Fruit fly (Drosophila melanogaster) S2 (cell line): ENCODE results near the gene CkIIalpha.

Experiments used
- CG8478 ChIP-seq: fragments of >200 bp; optimal IDR thresholded peaks from 2 replicates; lab custom pipeline; 2018
- CTCF ChIP-seq, 2 experiments: fragments of >200 bp; optimal IDR thresholded peaks; 2 replicates each; lab custom pipeline; 2018

The CkIIalpha gene

DNA sequence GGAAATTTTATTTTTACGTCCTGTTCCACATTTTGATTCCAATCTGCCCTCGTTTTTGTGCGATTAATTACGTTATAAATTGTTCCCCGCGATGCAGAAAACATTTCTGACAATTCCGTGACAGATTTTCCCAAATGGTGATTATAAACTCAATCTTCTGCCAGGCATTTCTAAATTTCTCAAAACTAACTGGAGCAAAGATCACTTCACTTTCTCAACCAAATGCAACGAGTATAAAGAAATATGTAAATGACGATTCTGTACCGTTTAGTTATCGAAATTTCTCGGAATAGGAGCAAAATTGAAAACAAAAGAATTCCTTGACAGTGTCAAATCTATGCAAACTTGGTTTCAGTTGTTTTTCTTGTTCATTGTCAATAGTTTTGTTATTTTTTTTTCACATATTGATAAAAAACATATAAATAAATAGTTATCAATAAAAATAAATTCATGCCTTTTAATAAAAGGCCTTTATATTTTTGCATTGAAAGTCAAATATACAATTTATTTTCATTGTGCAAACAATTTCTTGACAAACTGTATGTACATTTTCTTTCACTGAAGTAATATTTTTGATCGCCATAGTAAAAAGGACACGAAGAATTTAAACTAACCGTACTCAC, at the start of gene CkIIalpha:
Gene CkIIalpha, plus strand, starts transcription at position 270 of the 623 bp plus-strand sequence.
- TF ChIP-seq CG8478 (no peak), CTCF (optimal IDR thresholded peaks at IDR 0.05; lab: Kevin White, UChicago) (no peak)

DNA sequence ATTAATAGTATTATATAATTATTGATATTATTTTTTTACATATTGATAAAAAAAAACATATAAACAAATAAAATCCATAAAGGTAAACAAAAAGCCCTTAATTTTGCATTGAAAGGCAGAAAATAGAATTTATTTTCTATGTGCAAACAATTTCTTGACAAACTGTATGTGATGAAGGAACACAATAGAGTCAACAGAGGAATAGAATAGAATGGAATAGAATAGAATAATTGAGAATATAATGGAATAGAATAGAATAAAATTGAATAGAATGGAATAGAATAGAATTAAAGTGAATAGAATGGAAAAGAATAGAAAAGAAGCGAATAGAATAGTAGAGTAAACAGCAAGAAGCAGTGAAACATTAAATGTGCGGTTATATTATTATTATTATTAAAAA, 15.6 kb upstream of the CkIIalpha start:
- TF ChIP-seq CG8478 (no peak), CTCF (optimal IDR thresholded peaks at IDR 0.05; lab: Kevin White, UChicago) (no peak)

DNA sequence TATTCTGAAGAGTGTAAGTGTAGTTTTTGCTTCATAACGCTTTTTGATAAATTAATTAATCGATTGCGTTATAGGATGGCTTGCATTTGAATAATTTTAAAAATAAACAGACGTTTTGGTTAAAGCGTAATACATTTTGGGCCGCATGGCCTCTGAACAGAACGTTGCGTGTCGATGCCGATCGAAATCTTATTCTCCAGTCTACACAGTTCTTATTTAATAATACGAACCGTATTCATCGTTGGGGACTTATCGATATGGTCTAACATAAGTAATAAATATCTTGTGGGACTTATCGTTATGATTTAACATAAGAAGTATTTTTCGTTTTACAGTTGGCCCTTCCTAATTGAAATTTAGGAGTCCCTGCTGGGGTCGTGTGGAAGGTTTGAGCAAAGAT, 7.9 kb upstream of the CkIIalpha start:
- TF ChIP-seq CG8478 (no peak), CTCF (optimal IDR thresholded peaks at IDR 0.05; lab: Kevin White, UChicago) (no peak)

DNA sequence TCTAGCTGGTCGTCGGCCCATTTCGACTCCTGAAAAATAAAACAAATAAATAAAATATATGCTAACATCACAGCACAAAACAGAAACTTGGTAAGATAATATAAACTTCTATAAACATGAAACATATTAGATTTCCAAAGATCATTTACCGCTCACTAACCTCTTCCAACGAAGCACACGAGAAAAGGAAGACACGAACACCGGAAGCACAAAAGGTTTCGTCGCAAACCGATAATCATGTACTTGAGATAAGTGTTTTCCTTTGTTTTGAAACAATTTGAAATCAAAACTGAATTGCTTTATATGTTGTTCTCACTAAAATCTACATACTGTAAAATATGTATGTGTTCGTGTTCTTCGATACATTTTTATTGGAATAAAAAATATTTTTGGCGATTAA, 1.6 kb upstream of the CkIIalpha start, which contains the start of gene RpL10:
Gene RpL10, minus strand, starts transcription at position 195 of the 400 bp plus-strand sequence.
- TF ChIP-seq CTCF (optimal IDR thresholded peaks at IDR 0.05; lab: Kevin White, UChicago) (no peak), CG8478 (no peak)

DNA sequence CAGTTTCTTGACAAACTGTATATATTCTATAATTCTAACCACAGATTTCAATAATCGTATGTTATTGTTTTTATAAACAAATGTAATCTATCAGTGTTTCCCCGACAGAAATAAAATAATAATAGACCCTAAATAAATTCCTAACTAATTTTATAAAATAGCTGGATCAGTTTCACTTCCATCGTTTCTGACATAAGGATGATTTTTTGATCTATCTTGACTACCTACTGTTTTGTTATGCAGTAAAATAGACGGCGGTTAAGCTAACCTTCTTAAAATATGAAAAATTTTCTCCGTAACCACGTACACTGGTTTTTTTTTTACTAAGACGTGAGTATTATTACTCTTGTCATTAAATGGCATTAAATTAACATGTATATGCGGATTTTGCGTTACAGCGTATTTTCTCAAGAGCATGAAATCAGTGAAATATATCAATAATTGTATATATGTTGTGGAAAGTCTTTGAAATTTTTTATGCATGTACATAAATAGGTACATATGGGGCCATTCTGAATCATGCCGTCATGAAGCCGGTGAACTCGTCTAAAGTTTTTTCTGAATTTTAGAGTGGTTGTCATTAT, 2.6 kb downstream of the CkIIalpha start:
- TF ChIP-seq CG8478 = no peak

DNA sequence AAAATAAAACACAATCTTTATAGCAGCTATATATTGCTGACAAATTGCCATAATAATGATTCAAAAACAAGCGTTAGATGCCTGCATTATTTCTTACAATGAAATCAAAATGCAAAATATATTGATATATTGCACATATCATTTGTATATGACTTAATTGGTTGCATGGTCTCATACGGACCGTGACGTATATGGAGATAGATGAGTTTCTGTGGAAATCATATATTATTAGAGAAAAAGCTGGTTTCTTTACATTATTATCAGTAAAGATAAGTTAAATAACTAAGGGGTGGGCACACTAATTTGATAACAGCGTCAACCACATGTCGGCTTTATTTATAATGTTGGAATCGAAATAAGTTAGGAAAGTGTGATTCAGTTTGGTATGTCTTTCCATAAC, 28.9 kb downstream of the CkIIalpha start, which contains the start of gene CG33217:
Gene CG33217, plus strand, starts transcription at position 290 of the 400 bp plus-strand sequence.
- TF ChIP-seq CG8478 (no peak), CTCF (optimal IDR thresholded peaks at IDR 0.05; lab: Kevin White, UChicago) (no peak)

DNA sequence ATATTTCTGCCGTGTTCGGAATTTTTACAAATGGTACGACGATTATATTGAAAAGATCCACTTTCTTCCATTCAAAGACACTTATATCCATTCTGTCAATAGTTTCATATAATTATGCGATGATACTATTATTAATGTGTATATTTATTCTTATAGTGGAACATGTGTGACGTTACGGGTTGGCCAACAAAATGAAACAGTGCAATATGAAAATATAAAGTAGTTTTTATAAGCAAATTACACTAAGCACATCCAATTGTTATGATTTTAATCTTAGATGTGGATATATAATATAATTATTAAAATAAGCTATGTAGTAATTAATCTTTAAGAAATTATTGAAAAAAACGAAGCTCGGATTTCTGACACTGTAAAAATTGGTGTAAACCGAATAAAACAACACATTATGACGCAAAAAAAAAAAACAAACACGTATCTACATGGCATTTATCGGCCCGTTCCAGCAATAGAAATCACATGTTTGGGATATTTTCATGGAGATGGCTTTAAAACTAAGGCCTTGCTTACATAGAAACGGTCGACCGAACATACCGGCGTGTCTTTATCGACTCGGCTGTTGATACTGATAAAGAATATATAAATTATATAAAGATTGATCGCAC, 53.5 kb downstream of the CkIIalpha start, which contains the start of gene Vps11:
Gene Vps11, minus strand, starts transcription at position 203 of the 623 bp plus-strand sequence.
- TF ChIP-seq CTCF (optimal IDR thresholded peaks at IDR 0.05; lab: Kevin White, UChicago) = no peak
- TF ChIP-seq CG8478 = no peak
